Worm (Caenorhabditis elegans) whole organism, young adult: ENCODE data around the gene C45B2.8.

Experiments
- B0019.2 ChIP-seq: fragments of 200-800 bp; sonication (Bioruptor generic); conservative IDR thresholded peaks from 2 replicates; pipeline ENCODE4 v1.3.6; 2022; ENCODE audit warnings: missing genetic modification reagents, missing genetic modification characterization, missing compliant biosample characterization
- B0035.1 ChIP-seq: sonication (generic microtip); optimal IDR thresholded peaks from 2 replicates; lab custom pipeline; 2016; ENCODE audit warnings: missing genetic modification characterization, mild to moderate bottlenecking, missing compliant biosample characterization, missing genotype, missing genetic modification reagents
- B0336.3 ChIP-seq: fragments of 200-800 bp; sonication (Bioruptor generic); IDR thresholded peaks from 2 replicates; pipeline ENCODE4 v1.3.6; 2022; ENCODE audit warnings: missing genetic modification characterization, missing compliant biosample characterization
- F37B4.10 ChIP-seq: fragments of 200-800 bp; sonication (Bioruptor generic); IDR thresholded peaks from 2 replicates; pipeline ENCODE4 v1.3.6; 2022; ENCODE audit warnings: missing genetic modification characterization, missing compliant biosample characterization
- Y53G8AR.9 ChIP-seq: fragments of 200-800 bp; sonication (Bioruptor generic); conservative IDR thresholded peaks from 2 replicates; pipeline ENCODE4 v1.3.6; 2022; ENCODE audit warnings: missing genetic modification reagents, missing genetic modification characterization, missing compliant biosample characterization
- Y56A3A.18 ChIP-seq: fragments of 200-800 bp; sonication (Bioruptor generic); IDR thresholded peaks from 2 replicates; pipeline ENCODE4 v1.3.6; 2022; ENCODE audit warnings: missing genetic modification reagents, missing genetic modification characterization, missing compliant biosample characterization
- ZK185.1 ChIP-seq: sonication (generic microtip); optimal IDR thresholded peaks from 2 replicates; lab custom pipeline; 2016; ENCODE audit warnings: mild to moderate bottlenecking, missing genetic modification characterization, missing compliant biosample characterization; ENCODE audit not compliant: poor library complexity, severe bottlenecking
- aptf-3 ChIP-seq: fragments of 200-800 bp; sonication (Bioruptor generic); IDR thresholded peaks from 2 replicates; pipeline ENCODE4 v1.3.6; 2022; ENCODE audit warnings: missing genetic modification characterization, missing compliant biosample characterization
- athp-1 ChIP-seq: sonication (generic microtip); optimal IDR thresholded peaks from 2 replicates; lab custom pipeline; 2017; ENCODE audit warnings: mild to moderate bottlenecking, missing genetic modification characterization, missing compliant biosample characterization
- bed-2 ChIP-seq: fragments of 200-800 bp; sonication (Bioruptor generic); IDR thresholded peaks from 2 replicates; pipeline ENCODE4 v1.3.6; 2022; ENCODE audit warnings: missing genetic modification reagents, missing genetic modification characterization, missing compliant biosample characterization
- ccch-3 ChIP-seq: fragments of 200-800 bp; sonication (Bioruptor generic); optimal IDR thresholded peaks from 2 replicates; lab custom pipeline; 2018; ENCODE audit warnings: mild to moderate bottlenecking, missing genetic modification characterization, missing compliant biosample characterization
- cebp-1 ChIP-seq, 2 experiments: fragments of 200-800 bp in 1 of 2; sonication (Bioruptor generic) in 1 of 2; sonication (generic microtip) in 1 of 2; IDR thresholded peaks in 1 of 2; optimal IDR thresholded peaks in 1 of 2; 2 replicates each; pipeline versions ENCODE4 v1.3.6 to Lab custom; 2017 to 2022; ENCODE audit warnings: missing compliant biosample characterization in 2 of 2, missing genetic modification characterization in 2 of 2, mild to moderate bottlenecking in 1 of 2, missing genetic modification reagents in 1 of 2, moderate library complexity in 1 of 2
- dox-1 ChIP-seq: fragments of 200-800 bp; sonication (Bioruptor generic); IDR thresholded peaks from 2 replicates; pipeline ENCODE4 v1.3.6; 2022; ENCODE audit warnings: missing genetic modification reagents, missing genetic modification characterization, missing compliant biosample characterization
- dpff-1 ChIP-seq: sonication (generic microtip); optimal IDR thresholded peaks from 2 replicates; lab custom pipeline; 2017; ENCODE audit warnings: mild to moderate bottlenecking, missing genetic modification characterization, missing compliant biosample characterization
- efl-1 ChIP-seq: fragments of 150-350 bp; optimal IDR thresholded peaks from 2 replicates; lab custom pipeline; 2014; ENCODE audit warnings: missing biosample characterization, missing genetic modification reagents, missing genetic modification characterization
- hlh-12 ChIP-seq: sonication (generic microtip); optimal IDR thresholded peaks from 2 replicates; lab custom pipeline; 2016; ENCODE audit warnings: missing genetic modification characterization, missing compliant biosample characterization
- hlh-26 ChIP-seq: fragments of 200-800 bp; sonication (Bioruptor generic); conservative IDR thresholded peaks from 2 replicates; pipeline ENCODE4 v1.3.6; 2022; ENCODE audit warnings: missing genetic modification reagents, missing genetic modification characterization, missing compliant biosample characterization
- hmg-1.2 ChIP-seq: fragments of 200-800 bp; sonication (Bioruptor generic); IDR thresholded peaks from 2 replicates; pipeline ENCODE4 v1.3.6; 2022; ENCODE audit warnings: missing genetic modification reagents, missing genetic modification characterization, missing compliant biosample characterization
- hrde-1 ChIP-seq: sonication (generic microtip); optimal IDR thresholded peaks from 2 replicates; lab custom pipeline; 2016; ENCODE audit warnings: missing genetic modification characterization, mild to moderate bottlenecking, missing compliant biosample characterization, moderate library complexity, missing genotype, missing genetic modification reagents, borderline replicate concordance
- let-607 ChIP-seq, 2 experiments: fragments of 200-800 bp in 1 of 2; sonication (Bioruptor generic) in 1 of 2; sonication (generic microtip) in 1 of 2; optimal IDR thresholded peaks; 2 replicates each; lab custom pipeline; 2016 to 2018; ENCODE audit warnings: mild to moderate bottlenecking in 2 of 2, missing compliant biosample characterization in 2 of 2, missing genetic modification characterization in 2 of 2, moderate library complexity in 2 of 2, missing genotype in 1 of 2
- madf-10 ChIP-seq: sonication (generic microtip); optimal IDR thresholded peaks from 2 replicates; lab custom pipeline; 2016; ENCODE audit warnings: mild to moderate bottlenecking, missing genetic modification characterization, missing compliant biosample characterization
- nfyb-1 ChIP-seq: fragments of 200-800 bp; sonication (Bioruptor generic); IDR thresholded peaks from 2 replicates; pipeline ENCODE4 v1.3.6; 2022; ENCODE audit warnings: missing genetic modification reagents, missing genetic modification characterization, missing compliant biosample characterization
- nhr-80 ChIP-seq: sonication (generic microtip); optimal IDR thresholded peaks from 2 replicates; lab custom pipeline; 2016; ENCODE audit warnings: missing genetic modification characterization, missing compliant biosample characterization
- nhr-90 ChIP-seq: sonication (generic microtip); optimal IDR thresholded peaks from 2 replicates; lab custom pipeline; 2016; ENCODE audit warnings: missing genotype, mild to moderate bottlenecking, missing genetic modification characterization, missing compliant biosample characterization
- sea-2 ChIP-seq: fragments of 200-800 bp; sonication (Bioruptor generic); IDR thresholded peaks from 2 replicates; pipeline ENCODE4 v1.3.6; 2022; ENCODE audit warnings: missing genetic modification characterization, missing compliant biosample characterization
- snpc-1.3 ChIP-seq: sonication (generic microtip); optimal IDR thresholded peaks from 2 replicates; lab custom pipeline; 2017; ENCODE audit warnings: missing genetic modification characterization, mild to moderate bottlenecking, missing compliant biosample characterization, antibody characterized with exemption, moderate library complexity, missing genotype, missing genetic modification reagents; ENCODE audit not compliant: insufficient read depth
- snpc-4 ChIP-seq, 5 experiments: fragments of 150-350 bp in 1 of 5; sonication (generic microtip) in 4 of 5; optimal IDR thresholded peaks; 2 replicates each; lab custom pipeline; 2014 to 2018; ENCODE audit warnings: missing genetic modification characterization in 5 of 5, missing biosample characterization in 3 of 5, antibody characterized with exemption in 2 of 5, mild to moderate bottlenecking in 2 of 5, missing compliant biosample characterization in 2 of 5, missing genotype in 2 of 5, moderate library complexity in 2 of 5, missing genetic modification reagents in 1 of 5
- zfh-2 ChIP-seq: fragments of 200-800 bp; sonication (Bioruptor generic); conservative IDR thresholded peaks from 2 replicates; pipeline ENCODE4 v1.3.6; 2022; ENCODE audit warnings: missing genetic modification reagents, missing genetic modification characterization, missing compliant biosample characterization
- zim-3 ChIP-seq: sonication (generic microtip); optimal IDR thresholded peaks from 2 replicates; lab custom pipeline; 2017; ENCODE audit warnings: mild to moderate bottlenecking, missing genetic modification characterization, moderate library complexity, missing compliant biosample characterization
- ztf-25 ChIP-seq: fragments of 200-800 bp; sonication (Bioruptor generic); IDR thresholded peaks from 2 replicates; pipeline ENCODE4 v1.3.6; 2022; ENCODE audit warnings: missing genetic modification reagents, missing genetic modification characterization, missing compliant biosample characterization
- ztf-3 ChIP-seq: fragments of 200-800 bp; sonication (Bioruptor generic); optimal IDR thresholded peaks from 2 replicates; lab custom pipeline; 2018; ENCODE audit warnings: mild to moderate bottlenecking, missing genetic modification characterization, missing compliant biosample characterization

C45B2.8 gene

ce11 chrX:6057580-6058305 is 30.0 kb upstream of the C45B2.8 start, which contains the start of gene gln-1:
TSS of gene gln-1 (plus strand) at chrX:6058255.
- TF ChIP-seq nfyb-1 (no peak), madf-10 (tag; lab: Kevin White, UChicago) (peak; percentile 5), hmg-1.2 (peak; percentile 35; the same call in 1 of the 2 replicates), athp-1 (tag; lab: Kevin White, UChicago) (no peak), hrde-1 (tag; lab: Kevin White, UChicago) (no peak), ZK185.1 (tag; lab: Kevin White, UChicago) (peak; percentile 4), hlh-26 (GFP tag; lab: Robert Waterston, UW) (no peak), dox-1 (GFP tag; lab: Robert Waterston, UW) (0 out of 2 replicates have a peak, but pooled peaks have one; percentile 53), zfh-2 (GFP tag; lab: Robert Waterston, UW) (peak; percentile 34; the same call in 1 of the 2 replicates), let-607 (tag; optimal IDR thresholded peaks at IDR 0.05; lab: Kevin White, UChicago) (peak; percentile 16 to 34), nhr-90 (tag; lab: Kevin White, UChicago) (peak; percentile 35), nhr-80 (peak; percentile 95), zim-3 (tag; lab: Kevin White, UChicago) (no peak), cebp-1 (GFP tag; IDR thresholded peaks at IDR 0.05; lab: Robert Waterston, UW) (no peak), cebp-1 (tag; optimal IDR thresholded peaks at IDR 0.05; lab: Kevin White, UChicago) (peak; percentile 46), F37B4.10 (no peak)

- TF ChIP-seq madf-10 (tag; lab: Kevin White, UChicago) (peak; percentile 7), nhr-80 (peak; percentile 82), ztf-3 (GFP tag; lab: Kevin White, UChicago) (no peak)
Measured at ce11 chrX:6059163-6059782, 28.5 kb upstream of the C45B2.8 start.

ce11 chrX:6064385-6064784 is 23.4 kb upstream of the C45B2.8 start:
- TF ChIP-seq B0019.2 (no peak), dpff-1 (tag; lab: Kevin White, UChicago) (no peak), Y56A3A.18 (no peak), Y53G8AR.9 (GFP tag; lab: Robert Waterston, UW) (no peak), sea-2 (no peak)
- TF ChIP-seq, all 124 proteins: peak for 0

ce11 chrX:6065936-6066452 is 21.8 kb upstream of the C45B2.8 start, which contains the start of gene ptr-4:
TSS of gene ptr-4 (minus strand) at chrX:6065986.
- TF ChIP-seq bed-2 (GFP tag; lab: Robert Waterston, UW) (no peak), hlh-12 (tag; lab: Kevin White, UChicago) (no peak), aptf-3 (no peak), ccch-3 (no peak), B0336.3 (GFP tag; lab: Robert Waterston, UW) (no peak), efl-1 (GFP tag; lab: Kevin White, UChicago) (no peak), snpc-1.3 (tag; lab: Kevin White, UChicago) (no peak), snpc-4 (GFP tag; optimal IDR thresholded peaks at IDR 0.05; lab: Kevin White, UChicago) (no peak), snpc-4 (tag; optimal IDR thresholded peaks at IDR 0.05; lab: Kevin White, UChicago) (no peak), B0035.1 (tag; lab: Kevin White, UChicago) (no peak), zfh-2 (GFP tag; lab: Robert Waterston, UW) (no peak), nhr-90 (tag; lab: Kevin White, UChicago) (no peak), ztf-25 (GFP tag; lab: Robert Waterston, UW) (no peak)
